Fruit fly (Drosophila melanogaster): Measurements from ENCODE around the gene Gbeta5.

The Gbeta5 gene

DNA sequence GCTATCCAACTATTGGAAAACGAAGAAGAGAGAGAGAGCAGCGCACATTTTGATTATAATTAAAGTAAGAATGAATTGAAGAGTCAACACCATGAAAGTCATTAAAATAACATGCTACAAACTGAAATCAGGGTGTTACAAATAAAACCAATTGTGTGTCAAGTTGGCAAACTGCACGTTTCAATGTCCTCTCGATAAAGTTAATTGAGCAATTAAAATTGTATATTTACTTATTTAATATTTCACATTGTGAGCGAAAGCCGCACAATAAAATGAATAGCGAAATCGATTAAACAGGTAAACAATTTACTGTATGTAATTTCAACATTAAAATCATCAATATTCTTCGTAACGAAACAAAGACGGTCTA, 44.1 kb upstream of the Gbeta5 start (continued):
- TF ChIP-seq CG8632 (GFP tag; optimal IDR thresholded peaks at IDR 0.05) = peak; percentile 8
- peak; percentile 65 for TF ChIP-seq CG10631 (GFP tag; optimal IDR thresholded peaks at IDR 0.05)
- TF ChIP-seq CG11762 (GFP tag; optimal IDR thresholded peaks at IDR 0.05; ENCODE audit: insufficient read depth) = no peak
- TF ChIP-seq Smox (GFP tag; optimal IDR thresholded peaks at IDR 0.05) = peak; percentile 38
- TF ChIP-seq Hr38 (GFP tag; optimal IDR thresholded peaks at IDR 0.05) = no peak
- no peak for TF ChIP-seq Eip93F (GFP tag; optimal IDR thresholded peaks at IDR 0.05)
- TF ChIP-seq CG11902 (GFP tag; optimal IDR thresholded peaks at IDR 0.05) = peak; percentile 7
- TF ChIP-seq ss (GFP tag; optimal IDR thresholded peaks at IDR 0.05) = peak in 1 of 2 experiments; percentile 21
- no peak for TF ChIP-seq CG8319 (GFP tag; optimal IDR thresholded peaks at IDR 0.05)
- peak; percentile 57 for TF ChIP-seq topi (GFP tag; optimal IDR thresholded peaks at IDR 0.05)
- TF ChIP-seq CG16779 (tag; optimal IDR thresholded peaks at IDR 0.05) = no peak
- TF ChIP-seq CG31627 (GFP tag; optimal IDR thresholded peaks at IDR 0.05) = peak; percentile 35
- TF ChIP-seq Hr39 (GFP tag; optimal IDR thresholded peaks at IDR 0.05) = peak; percentile 14
- TF ChIP-seq pdm3 (GFP tag; optimal IDR thresholded peaks at IDR 0.05) = peak; percentile 35
- TF ChIP-seq eg (GFP tag; IDR thresholded peaks at IDR 0.05) = 0 out of 3 replicates have a peak, but pooled peaks have one; percentile 3
- no peak for TF ChIP-seq Lpt (GFP tag; optimal IDR thresholded peaks at IDR 0.05)
- TF ChIP-seq CG34406 (GFP tag; optimal IDR thresholded peaks at IDR 0.05) = peak; percentile 35
- no peak for TF ChIP-seq CG3032 (tag; optimal IDR thresholded peaks at IDR 0.05)
- TF ChIP-seq svp (GFP tag) = peak; percentile 62

DNA sequence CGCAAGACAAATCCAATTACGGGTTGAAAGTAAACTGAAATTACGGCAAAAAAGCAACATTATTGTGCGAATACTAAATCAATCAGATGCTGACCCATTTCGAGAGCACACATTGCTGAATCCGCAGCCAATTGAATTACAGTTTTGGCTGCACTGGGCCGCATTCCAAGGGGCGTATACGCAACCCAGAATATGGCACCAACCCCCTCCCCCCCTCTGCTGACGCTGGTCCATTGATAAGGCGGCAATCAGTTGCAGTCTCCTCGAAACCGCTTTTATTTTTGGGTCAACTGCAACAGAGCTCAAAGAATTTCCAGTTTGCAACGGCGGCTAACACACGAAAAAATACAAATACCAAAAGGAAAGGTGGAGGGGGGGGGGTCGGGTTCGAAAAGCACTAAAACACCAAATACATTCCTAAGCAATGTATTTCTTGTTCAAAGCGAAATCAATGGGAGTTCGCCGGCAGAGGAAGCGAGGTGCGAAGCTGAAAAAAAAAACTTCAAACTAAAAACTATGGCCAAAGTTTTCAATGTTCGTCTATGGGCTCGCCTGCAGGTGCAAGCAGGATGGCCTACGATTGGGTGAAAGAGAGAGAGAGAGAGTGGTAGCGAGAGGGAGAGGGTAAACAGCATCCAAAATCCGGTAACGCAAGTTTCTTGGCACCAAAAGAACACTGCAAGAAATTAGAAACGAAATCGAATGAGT, 43.5 kb upstream of the Gbeta5 start:
- TF ChIP-seq ss (GFP tag; optimal IDR thresholded peaks at IDR 0.05) (no peak), CG6854 (GFP tag; optimal IDR thresholded peaks at IDR 0.05) (peak; percentile 36)

DNA sequence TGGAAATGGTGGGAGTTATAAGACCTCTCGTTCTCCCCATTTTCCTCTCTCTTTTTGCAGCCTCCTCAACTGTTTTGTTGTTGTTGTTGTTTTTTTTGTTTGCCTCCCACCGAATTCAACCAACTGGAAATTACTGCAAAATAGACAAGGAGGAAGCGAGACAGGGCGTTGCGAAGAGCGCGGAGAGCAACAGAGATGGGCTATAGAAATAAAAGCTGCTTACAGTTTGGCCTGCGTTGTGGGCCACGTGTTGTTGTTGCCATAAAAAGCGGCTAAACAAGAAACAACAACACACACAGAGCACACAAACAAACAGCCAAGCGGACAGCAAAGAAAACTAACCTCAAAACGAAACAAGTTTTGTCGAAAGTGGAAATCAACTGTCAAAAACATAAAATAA, 42.5 kb upstream of the Gbeta5 start:
- TF ChIP-seq CG11902 (GFP tag; optimal IDR thresholded peaks at IDR 0.05) (no peak), CG6276 (GFP tag; optimal IDR thresholded peaks at IDR 0.05) (no peak), acj6 (GFP tag; optimal IDR thresholded peaks at IDR 0.05) (no peak), lz (GFP tag; optimal IDR thresholded peaks at IDR 0.05) (no peak), CG6808 (GFP tag; optimal IDR thresholded peaks at IDR 0.05) (peak; percentile 17), Eip78C (GFP tag) (peak; percentile 15), CG11294 (GFP tag; IDR thresholded peaks at IDR 0.05) (no peak), Hr4 (GFP tag; optimal IDR thresholded peaks at IDR 0.05) (no peak), Ets96B (tag; optimal IDR thresholded peaks at IDR 0.05) (no peak), fkh (GFP tag; optimal IDR thresholded peaks at IDR 0.05) (peak; percentile 4), pdm3 (GFP tag; optimal IDR thresholded peaks at IDR 0.05) (no peak), Sox15 (GFP tag; optimal IDR thresholded peaks at IDR 0.05) (no peak), achi (GFP tag; optimal IDR thresholded peaks at IDR 0.05) (no peak), OdsH (GFP tag; optimal IDR thresholded peaks at IDR 0.05) (no peak), Met (GFP tag; optimal IDR thresholded peaks at IDR 0.05) (no peak), CG15336 (GFP tag; IDR thresholded peaks at IDR 0.05) (0 out of 2 replicates have a peak, but pooled peaks have one; percentile 29)

DNA sequence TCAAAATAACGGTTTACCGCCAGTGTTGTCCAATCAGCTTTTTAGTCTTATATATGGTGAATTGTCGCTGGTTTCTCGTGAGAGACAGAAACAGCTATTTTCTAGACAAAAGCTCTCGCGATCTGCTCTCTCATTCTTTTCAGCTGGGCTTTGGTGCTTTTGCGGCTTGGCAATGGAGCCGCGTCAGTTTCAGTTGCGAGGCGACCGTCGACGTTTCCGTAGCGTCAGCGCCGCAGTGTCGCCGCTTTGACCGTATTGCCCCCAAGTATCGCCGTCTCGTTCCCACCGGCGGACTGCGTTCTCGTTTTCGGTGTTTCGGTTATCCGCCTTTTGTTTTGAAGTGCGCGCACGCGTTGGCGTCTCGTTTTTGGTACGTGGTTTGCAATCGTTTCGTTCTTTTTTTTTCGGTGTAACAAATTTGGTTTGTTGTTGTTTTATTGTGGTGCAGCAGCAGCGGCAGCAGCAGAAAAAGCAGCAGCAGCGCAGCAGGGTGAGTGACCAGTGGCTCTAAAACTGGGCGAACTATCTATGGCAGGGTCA, 41.0 kb upstream of the Gbeta5 start:
- TF ChIP-seq CG8119 (GFP tag; IDR thresholded peaks at IDR 0.05) (no peak), lz (GFP tag; optimal IDR thresholded peaks at IDR 0.05) (peak; percentile 11), CG16779 (tag; optimal IDR thresholded peaks at IDR 0.05) (no peak), CG31627 (GFP tag; optimal IDR thresholded peaks at IDR 0.05) (no peak), esn (GFP tag; optimal IDR thresholded peaks at IDR 0.05) (peak; percentile 46), achi (GFP tag; optimal IDR thresholded peaks at IDR 0.05) (no peak), salr (GFP tag; optimal IDR thresholded peaks at IDR 0.05) (no peak), Ets96B (tag; optimal IDR thresholded peaks at IDR 0.05) (no peak), CG6163 (GFP tag; IDR thresholded peaks at IDR 0.05) (peak; percentile 67), CG34406 (GFP tag; optimal IDR thresholded peaks at IDR 0.05) (peak; percentile 8), CG6792 (GFP tag; optimal IDR thresholded peaks at IDR 0.05) (no peak), net (GFP tag; optimal IDR thresholded peaks at IDR 0.05) (no peak), CG3919 (GFP tag; optimal IDR thresholded peaks at IDR 0.05) (peak; percentile 37), CG6854 (GFP tag; optimal IDR thresholded peaks at IDR 0.05) (peak; percentile 48), Hr38 (GFP tag; optimal IDR thresholded peaks at IDR 0.05) (no peak), CG32006 (GFP tag; optimal IDR thresholded peaks at IDR 0.05) (no peak), CG15336 (GFP tag; IDR thresholded peaks at IDR 0.05) (peak; percentile 7; the same call in 1 of the 2 replicates), CG4318 (GFP tag; optimal IDR thresholded peaks at IDR 0.05) (no peak), ss (GFP tag; optimal IDR thresholded peaks at IDR 0.05) (peak; percentile 13 to 39), fkh (GFP tag; optimal IDR thresholded peaks at IDR 0.05) (peak; percentile 22), CG10669 (GFP tag; optimal IDR thresholded peaks at IDR 0.05) (peak; percentile 62), fd59A (GFP tag; optimal IDR thresholded peaks at IDR 0.05) (no peak), pdm3 (GFP tag; optimal IDR thresholded peaks at IDR 0.05) (no peak)
